Fruit fly (Drosophila melanogaster) whole organism, embryonic: ENCODE measurements around the gene Cpr97Ea.

Experiments used
- B-H2 ChIP-seq: fragments of 200-800 bp; sonication (Bioruptor generic); optimal IDR thresholded peaks from 2 replicates; lab custom pipeline; 2018; ENCODE audit warnings: missing biosample characterization, mild to moderate bottlenecking, missing genetic modification characterization
- CG10543 ChIP-seq: fragments of 200-800 bp; sonication (Bioruptor generic); optimal IDR thresholded peaks from 3 replicates; lab custom pipeline; 2017; ENCODE audit warnings: missing biosample characterization, mild to moderate bottlenecking, missing genetic modification characterization, moderate library complexity
- CG14441 ChIP-seq: fragments of 200-800 bp; sonication (Bioruptor generic); IDR thresholded peaks from 2 replicates; pipeline ENCODE4 v1.3.6; 2022; ENCODE audit warnings: missing biosample characterization, missing genetic modification characterization
- CG14710 ChIP-seq: fragments of 200-800 bp; sonication (Bioruptor generic); optimal IDR thresholded peaks from 3 replicates; lab custom pipeline; 2019; ENCODE audit warnings: missing biosample characterization, mild to moderate bottlenecking, missing genetic modification characterization, moderate library complexity
- CG15696 ChIP-seq: fragments of 200-800 bp; sonication (Bioruptor generic); optimal IDR thresholded peaks from 2 replicates; lab custom pipeline; 2019; ENCODE audit warnings: missing biosample characterization, mild to moderate bottlenecking, missing genetic modification characterization, moderate library complexity
- CG17186 ChIP-seq: fragments of 200-800 bp; sonication (Bioruptor generic); optimal IDR thresholded peaks from 3 replicates; lab custom pipeline; 2017; ENCODE audit warnings: missing biosample characterization, missing genetic modification reagents, missing genetic modification characterization
- CG17359 ChIP-seq: fragments of 200-800 bp; sonication (Bioruptor generic); optimal IDR thresholded peaks from 3 replicates; lab custom pipeline; 2018; ENCODE audit warnings: missing biosample characterization, mild to moderate bottlenecking, missing genetic modification characterization, moderate library complexity
- CG18599 ChIP-seq: fragments of 200-800 bp; sonication (Bioruptor generic); optimal IDR thresholded peaks from 3 replicates; lab custom pipeline; 2017; ENCODE audit warnings: missing biosample characterization, missing genetic modification characterization, mild to moderate bottlenecking, moderate library complexity, missing genetic modification reagents
- CG2120 ChIP-seq: fragments of 200-800 bp; sonication (Bioruptor generic); optimal IDR thresholded peaks from 3 replicates; lab custom pipeline; 2016; ENCODE audit warnings: missing biosample characterization, missing genetic modification characterization
- CG3281 ChIP-seq: fragments of 200-800 bp; sonication (Bioruptor generic); optimal IDR thresholded peaks from 3 replicates; lab custom pipeline; 2017; ENCODE audit warnings: missing biosample characterization, mild to moderate bottlenecking, missing genetic modification characterization
- CG34422 ChIP-seq: fragments of 200-800 bp; sonication (Bioruptor generic); IDR thresholded peaks from 3 replicates; pipeline ENCODE4 v1.3.6; 2022; ENCODE audit warnings: missing biosample characterization, missing genetic modification characterization
- CG4404 ChIP-seq: fragments of 200-800 bp; sonication (Bioruptor generic); IDR thresholded peaks from 2 replicates; pipeline ENCODE4 v1.3.6; 2022; ENCODE audit warnings: missing biosample characterization, missing genetic modification characterization
- CG4424 ChIP-seq: fragments of 200-800 bp; sonication (Bioruptor generic); optimal IDR thresholded peaks from 3 replicates; lab custom pipeline; 2016; ENCODE audit warnings: missing biosample characterization, missing genetic modification characterization
- CG4730 ChIP-seq: fragments of 200-800 bp; sonication (Bioruptor generic); IDR thresholded peaks from 2 replicates; pipeline ENCODE4 v1.3.6; 2022; ENCODE audit warnings: missing biosample characterization, missing genetic modification characterization
- CG6272 ChIP-seq: fragments of 200-800 bp; sonication (Bioruptor generic); IDR thresholded peaks from 2 replicates; pipeline ENCODE4 v1.3.6; 2022; ENCODE audit warnings: missing biosample characterization, missing genetic modification characterization
- CG6689 ChIP-seq: fragments of 200-800 bp; sonication (Bioruptor generic); IDR thresholded peaks from 2 replicates; pipeline ENCODE4 v1.3.6; 2022; ENCODE audit warnings: missing biosample characterization, missing genetic modification characterization
- CG8290 ChIP-seq, 3 experiments: fragments of 200-800 bp; sonication (Bioruptor generic); optimal IDR thresholded peaks; 2 replicates each; lab custom pipeline; 2016 to 2019; ENCODE audit warnings: missing biosample characterization in 3 of 3, missing genetic modification characterization in 3 of 3, mild to moderate bottlenecking in 2 of 3, moderate library complexity in 1 of 3
- CG9932 ChIP-seq: fragments of 200-800 bp; sonication (Bioruptor generic); IDR thresholded peaks from 2 replicates; pipeline ENCODE4 v1.3.6; 2022; ENCODE audit warnings: missing biosample characterization, missing genetic modification characterization
- CHES-1-like ChIP-seq: fragments of 200-800 bp; sonication (Bioruptor generic); optimal IDR thresholded peaks from 2 replicates; lab custom pipeline; 2016; ENCODE audit warnings: missing biosample characterization, missing genetic modification characterization
- D19B ChIP-seq: fragments of 200-800 bp; sonication (Bioruptor generic); optimal IDR thresholded peaks from 2 replicates; lab custom pipeline; 2017; ENCODE audit warnings: missing biosample characterization, mild to moderate bottlenecking, missing genetic modification characterization
- Dip3 ChIP-seq: fragments of 200-800 bp; sonication (Bioruptor generic); optimal IDR thresholded peaks from 3 replicates; lab custom pipeline; 2016; ENCODE audit warnings: missing biosample characterization, missing genetic modification characterization
- E2f1 ChIP-seq: fragments of 200-800 bp; sonication (Bioruptor generic); IDR thresholded peaks from 2 replicates; pipeline ENCODE4 v1.3.6; 2022; ENCODE audit warnings: missing biosample characterization, missing genetic modification characterization
- Fer1 ChIP-seq: fragments of 200-800 bp; sonication (Bioruptor generic); optimal IDR thresholded peaks from 2 replicates; lab custom pipeline; 2017; ENCODE audit warnings: missing biosample characterization, mild to moderate bottlenecking, missing genetic modification characterization
- Fer3 ChIP-seq: fragments of 200-800 bp; sonication (Bioruptor generic); optimal IDR thresholded peaks from 2 replicates; lab custom pipeline; 2018; ENCODE audit warnings: missing biosample characterization, mild to moderate bottlenecking, missing genetic modification characterization, moderate library complexity
- Hand ChIP-seq: fragments of 200-800 bp; sonication (Bioruptor generic); optimal IDR thresholded peaks from 2 replicates; lab custom pipeline; 2017; ENCODE audit warnings: mild to moderate bottlenecking, missing biosample characterization, missing genetic modification reagents, missing genetic modification characterization
- Med ChIP-seq: fragments of 200-800 bp; sonication (Bioruptor generic); peaks from one replicate; lab custom pipeline; 2016; ENCODE audit warnings: missing biosample characterization, missing genetic modification characterization, mild to moderate bottlenecking, inconsistent platforms, moderate library complexity
- Meics ChIP-seq: fragments of 200-800 bp; sonication (Bioruptor generic); optimal IDR thresholded peaks from 2 replicates; lab custom pipeline; 2017; ENCODE audit warnings: missing biosample characterization, mild to moderate bottlenecking, missing genetic modification characterization
- Mrtf ChIP-seq: fragments of 200-800 bp; sonication (Bioruptor generic); IDR thresholded peaks from 3 replicates; pipeline ENCODE4 v1.3.6; 2022; ENCODE audit warnings: missing biosample characterization, missing genetic modification characterization
- Pdp1 ChIP-seq, 2 experiments: fragments of 200-800 bp; sonication (Bioruptor generic); optimal IDR thresholded peaks; 3 replicates each; lab custom pipeline; 2016; ENCODE audit warnings: missing biosample characterization in 2 of 2, missing genetic modification characterization in 2 of 2, mild to moderate bottlenecking in 1 of 2, moderate library complexity in 1 of 2
- Xbp1 ChIP-seq: fragments of 200-800 bp; sonication (Bioruptor generic); optimal IDR thresholded peaks from 3 replicates; lab custom pipeline; 2016; ENCODE audit warnings: missing biosample characterization, mild to moderate bottlenecking, missing genetic modification characterization
- ash1 ChIP-seq: fragments of 200-800 bp; sonication (Bioruptor generic); optimal IDR thresholded peaks from 2 replicates; lab custom pipeline; 2018; ENCODE audit warnings: missing biosample characterization, mild to moderate bottlenecking, missing genetic modification characterization
- chinmo ChIP-seq: fragments of 200-800 bp; sonication (Bioruptor generic); IDR thresholded peaks from 4 replicates; pipeline ENCODE4 v1.3.6; 2022; ENCODE audit warnings: missing biosample characterization, missing genetic modification characterization; ENCODE audit not compliant: partially characterized antibody
- dmrt99B ChIP-seq: fragments of 200-800 bp; sonication (Bioruptor generic); optimal IDR thresholded peaks from 2 replicates; lab custom pipeline; 2018; ENCODE audit warnings: missing biosample characterization, mild to moderate bottlenecking, missing genetic modification characterization, moderate library complexity
- dpn ChIP-seq, 2 experiments: fragments of 200-800 bp; sonication (Bioruptor generic); optimal IDR thresholded peaks; 3 replicates each; lab custom pipeline; 2016; ENCODE audit warnings: missing biosample characterization in 2 of 2, missing genetic modification characterization in 2 of 2
- grau ChIP-seq: fragments of 200-800 bp; optimal IDR thresholded peaks from 3 replicates; lab custom pipeline; 2019; ENCODE audit warnings: missing biosample characterization, mild to moderate bottlenecking, missing genetic modification characterization, moderate library complexity
- hkb ChIP-seq, 2 experiments: fragments of 200-800 bp in 1 of 2; fragments of >200 bp in 1 of 2; sonication (Bioruptor generic) in 1 of 2; IDR thresholded peaks in 1 of 2; optimal IDR thresholded peaks in 1 of 2; 2 replicates each; pipeline versions ENCODE4 v1.3.6 to Lab custom; 2017 to 2022; ENCODE audit warnings: missing biosample characterization in 1 of 2, missing genetic modification characterization in 1 of 2
- jigr1 ChIP-seq: fragments of 200-800 bp; sonication (Bioruptor generic); IDR thresholded peaks from 3 replicates; pipeline ENCODE4 v1.3.6; 2022; ENCODE audit warnings: missing biosample characterization, missing genetic modification characterization
- kay ChIP-seq: fragments of 200-800 bp; sonication (Bioruptor generic); optimal IDR thresholded peaks from 2 replicates; lab custom pipeline; 2016; ENCODE audit warnings: missing biosample characterization, missing genetic modification characterization
- mam ChIP-seq: fragments of 200-800 bp; sonication (Bioruptor generic); optimal IDR thresholded peaks from 3 replicates; lab custom pipeline; 2016; ENCODE audit warnings: missing biosample characterization, missing genetic modification characterization
- rib ChIP-seq: fragments of 200-800 bp; sonication (Bioruptor generic); IDR thresholded peaks from 2 replicates; pipeline ENCODE4 v1.3.6; 2022; ENCODE audit warnings: missing biosample characterization, missing genetic modification characterization
- row ChIP-seq: fragments of 200-800 bp; sonication (Bioruptor generic); IDR thresholded peaks from 3 replicates; pipeline ENCODE4 v1.3.6; 2022; ENCODE audit warnings: missing biosample characterization, missing genetic modification characterization
- so ChIP-seq: fragments of 200-800 bp; sonication (Bioruptor generic); IDR thresholded peaks from 3 replicates; pipeline ENCODE4 v1.3.6; 2022; ENCODE audit warnings: missing biosample characterization, missing genetic modification characterization
- sr ChIP-seq: fragments of 200-800 bp; sonication (Bioruptor generic); IDR thresholded peaks from 3 replicates; pipeline ENCODE4 v1.3.6; 2022; ENCODE audit warnings: missing biosample characterization, missing genetic modification characterization
- stc ChIP-seq: fragments of 200-800 bp; sonication (Bioruptor generic); IDR thresholded peaks from 2 replicates; pipeline ENCODE4 v1.3.6; 2022; ENCODE audit warnings: missing biosample characterization, missing genetic modification characterization
- trh ChIP-seq: fragments of 200-800 bp; sonication (Bioruptor generic); optimal IDR thresholded peaks from 2 replicates; lab custom pipeline; 2016; ENCODE audit warnings: missing biosample characterization, missing genetic modification characterization
- wdn ChIP-seq: fragments of 200-800 bp; sonication (Bioruptor generic); IDR thresholded peaks from 2 replicates; pipeline ENCODE4 v1.3.6; 2022; ENCODE audit warnings: missing biosample characterization, missing genetic modification characterization
- zen2 ChIP-seq: fragments of 200-800 bp; sonication (Bioruptor generic); IDR thresholded peaks from 3 replicates; pipeline ENCODE4 v1.3.6; 2022; ENCODE audit warnings: missing biosample characterization, missing genetic modification characterization; ENCODE audit not compliant: partially characterized antibody

Cpr97Ea gene

dm6 chr3R:27129580-27130385 is 42.2 kb upstream of the Cpr97Ea start:
- TF ChIP-seq CG2120 (GFP tag; lab: Kevin White, UChicago) (peak; percentile 64), CG4404 (GFP tag; lab: Robert Waterston, UW) (no peak), sr (GFP tag; lab: Robert Waterston, UW) (no peak), CHES-1-like (peak; percentile 31), CG6272 (GFP tag; lab: Robert Waterston, UW) (0 out of 2 replicates have a peak, but pooled peaks have one; percentile 10), CG14710 (tag; lab: Kevin White, UChicago) (no peak), CG15696 (tag; lab: Kevin White, UChicago) (no peak), Mrtf (GFP tag; lab: Robert Waterston, UW) (0 out of 3 replicates have a peak, but pooled peaks have one; percentile 9), CG9932 (GFP tag; lab: Robert Waterston, UW) (peak; percentile 68), Meics (GFP tag; lab: Kevin White, UChicago) (peak; percentile 54), Pdp1 (GFP tag; optimal IDR thresholded peaks at IDR 0.05; lab: Kevin White, UChicago) (peak in 1 of 2 experiments; percentile 54), ash1 (GFP tag; lab: Kevin White, UChicago) (no peak), row (peak; percentile 6; the same call in 1 of the 3 replicates), B-H2 (GFP tag; lab: Kevin White, UChicago) (peak; percentile 35), chinmo (GFP tag; lab: Robert Waterston, UW) (peak; percentile 97), trh (GFP tag; lab: Kevin White, UChicago) (peak; percentile 10), so (GFP tag; lab: Robert Waterston, UW) (peak; percentile 39; the same call in 1 of the 3 replicates), CG4730 (0 out of 2 replicates have a peak, but pooled peaks have one; percentile 20), grau (tag; lab: Kevin White, UChicago) (peak; percentile 50), D19B (GFP tag; lab: Kevin White, UChicago) (peak; percentile 90), hkb (optimal IDR thresholded peaks at IDR 0.05; lab: Kevin White, UChicago) (no peak), hkb (GFP tag; IDR thresholded peaks at IDR 0.05; lab: Robert Waterston, UW) (peak; percentile 39; the same call in 1 of the 2 replicates), CG17359 (tag; lab: Kevin White, UChicago) (peak; percentile 6), dmrt99B (tag; lab: Kevin White, UChicago) (peak; percentile 18), kay (GFP tag; lab: Kevin White, UChicago) (peak; percentile 4), zen2 (GFP tag; lab: Robert Waterston, UW) (no peak), Xbp1 (GFP tag; lab: Kevin White, UChicago) (peak; percentile 16), mam (GFP tag; lab: Kevin White, UChicago) (peak; percentile 26), CG4424 (peak; percentile 13), Fer1 (GFP tag; lab: Kevin White, UChicago) (peak; percentile 17), CG10543 (GFP tag; lab: Kevin White, UChicago) (peak; percentile 54), jigr1 (no peak), CG8290 (GFP tag; optimal IDR thresholded peaks at IDR 0.05; lab: Kevin White, UChicago) (no peak), CG8290 (tag; optimal IDR thresholded peaks at IDR 0.05; lab: Kevin White, UChicago) (peak in 1 of 2 experiments; percentile 50), Dip3 (GFP tag; lab: Kevin White, UChicago) (peak; percentile 27), rib (peak; percentile 14; the same call in 1 of the 2 replicates), Med (peak; percentile 88), CG18599 (GFP tag; lab: Kevin White, UChicago) (peak; percentile 29), wdn (GFP tag; lab: Robert Waterston, UW) (0 out of 2 replicates have a peak, but pooled peaks have one; percentile 34), CG14441 (peak; percentile 25; the same call in 1 of the 2 replicates), CG3281 (GFP tag; lab: Kevin White, UChicago) (peak; percentile 47), CG17186 (GFP tag; lab: Kevin White, UChicago) (no peak), CG6689 (GFP tag; lab: Robert Waterston, UW) (0 out of 2 replicates have a peak, but pooled peaks have one; percentile 8), stc (peak; percentile 47; the same call in 1 of the 2 replicates), Hand (GFP tag; lab: Kevin White, UChicago) (no peak), dpn (GFP tag; optimal IDR thresholded peaks at IDR 0.05; lab: Kevin White, UChicago) (peak in 1 of 2 experiments; percentile 38), E2f1 (GFP tag; lab: Robert Waterston, UW) (0 out of 2 replicates have a peak, but pooled peaks have one; percentile 12), CG34422 (GFP tag; lab: Robert Waterston, UW) (0 out of 3 replicates have a peak, but pooled peaks have one; percentile 20), Fer3 (tag; lab: Kevin White, UChicago) (peak; percentile 19)
